Fruit fly (Drosophila melanogaster) whole organism, wandering third instar larva: ENCODE measurements around the gene Nph.

Source experiments
- Abd-B ChIP-seq: fragments of >200 bp; optimal IDR thresholded peaks from 2 replicates; lab custom pipeline; 2017; ENCODE audit warnings: missing biosample characterization, missing genetic modification characterization
- HLH106 ChIP-seq: fragments of 200-800 bp; optimal IDR thresholded peaks from 3 replicates; lab custom pipeline; 2019; ENCODE audit warnings: missing biosample characterization, mild to moderate bottlenecking, missing genetic modification characterization, moderate library complexity
- Hnf4 ChIP-seq: fragments of 200-800 bp; sonication (Bioruptor generic); optimal IDR thresholded peaks from 2 replicates; lab custom pipeline; 2016; ENCODE audit warnings: missing biosample characterization, mild to moderate bottlenecking, missing genetic modification characterization
- Hr78 ChIP-seq: fragments of >200 bp; optimal IDR thresholded peaks from 2 replicates; lab custom pipeline; 2017; ENCODE audit warnings: missing biosample characterization, missing genetic modification characterization
- Hr83 ChIP-seq: fragments of 200-300 bp; sonication (Bioruptor generic); optimal IDR thresholded peaks from 2 replicates; lab custom pipeline; 2016; ENCODE audit warnings: missing biosample characterization, mild to moderate bottlenecking, missing genetic modification characterization, moderate library complexity; ENCODE audit not compliant: poor library complexity, severe bottlenecking
- Mio ChIP-seq: sonication (Bioruptor generic); optimal IDR thresholded peaks from 2 replicates; lab custom pipeline; 2016; ENCODE audit warnings: missing biosample characterization, missing genetic modification characterization
- N ChIP-seq: fragments of >200 bp; optimal IDR thresholded peaks from 2 replicates; lab custom pipeline; 2018; ENCODE audit warnings: missing biosample characterization, missing external identifiers, missing genetic modification characterization
- OdsH ChIP-seq: fragments of 200-800 bp; sonication (Bioruptor generic); optimal IDR thresholded peaks from 2 replicates; lab custom pipeline; 2016; ENCODE audit warnings: missing biosample characterization, mild to moderate bottlenecking, missing genetic modification characterization
- Rel ChIP-seq, 2 experiments: fragments of 200-800 bp; sonication (Bioruptor generic) in 1 of 2; optimal IDR thresholded peaks; 2 replicates in 1 of 2; 3 replicates in 1 of 2; lab custom pipeline; 2016 to 2019; ENCODE audit warnings: mild to moderate bottlenecking in 2 of 2, missing biosample characterization in 2 of 2, missing genetic modification characterization in 2 of 2, moderate library complexity in 1 of 2
- Sp1 ChIP-seq: fragments of 200-800 bp; sonication (Bioruptor generic); optimal IDR thresholded peaks from 3 replicates; lab custom pipeline; 2019; ENCODE audit warnings: missing biosample characterization, mild to moderate bottlenecking, missing genetic modification characterization, moderate library complexity
- br ChIP-seq: fragments of 200-800 bp; sonication (Bioruptor generic); optimal IDR thresholded peaks from 2 replicates; lab custom pipeline; 2016; ENCODE audit warnings: missing biosample characterization, missing genetic modification characterization
- brk ChIP-seq: fragments of 200-800 bp; sonication (Bioruptor generic); optimal IDR thresholded peaks from 2 replicates; lab custom pipeline; 2016; ENCODE audit warnings: missing biosample characterization, mild to moderate bottlenecking, missing genetic modification characterization
- dsf ChIP-seq: sonication (Bioruptor generic); optimal IDR thresholded peaks from 2 replicates; lab custom pipeline; 2016; ENCODE audit warnings: missing biosample characterization, missing genetic modification characterization, borderline replicate concordance
- ey ChIP-seq: fragments of 200-800 bp; sonication (Bioruptor generic); optimal IDR thresholded peaks from 2 replicates; lab custom pipeline; 2016; ENCODE audit warnings: missing biosample characterization, missing genetic modification characterization
- fru ChIP-seq: fragments of 200-800 bp; sonication (Bioruptor generic); optimal IDR thresholded peaks from 3 replicates; lab custom pipeline; 2016; ENCODE audit warnings: missing biosample characterization, mild to moderate bottlenecking, missing genetic modification characterization
- jim ChIP-seq: fragments of 175-275, 200-325 bp; sonication (Bioruptor generic); optimal IDR thresholded peaks from 2 replicates; lab custom pipeline; 2016; ENCODE audit warnings: missing biosample characterization, mild to moderate bottlenecking, missing genetic modification characterization
- pan ChIP-seq: fragments of >200 bp; optimal IDR thresholded peaks from 2 replicates; lab custom pipeline; 2017
- rgr ChIP-seq: fragments of 200-800 bp; sonication (Bioruptor generic); optimal IDR thresholded peaks from 3 replicates; lab custom pipeline; 2016; ENCODE audit warnings: missing biosample characterization, mild to moderate bottlenecking, missing genetic modification characterization
- sv ChIP-seq: fragments of 200-800 bp; sonication (Bioruptor generic); optimal IDR thresholded peaks from 3 replicates; lab custom pipeline; 2016; ENCODE audit warnings: missing biosample characterization, missing genetic modification characterization
- woc ChIP-seq: sonication (Bioruptor generic); optimal IDR thresholded peaks from 2 replicates; lab custom pipeline; 2016; ENCODE audit warnings: missing biosample characterization, mild to moderate bottlenecking, missing genetic modification characterization

Gene Nph

dm6 chr3R:29969347-29969746 lies 35.3 kb downstream of the Nph start, which contains the start of gene TkR99D:
TSS of gene TkR99D (minus strand) at chr3R:29969447.
- no peak for TF ChIP-seq sv (GFP tag; lab: Kevin White, UChicago)
- TF ChIP-seq Mio (GFP tag; lab: Kevin White, UChicago), result no peak
- TF ChIP-seq ey (GFP tag; lab: Kevin White, UChicago), result no peak
- TF ChIP-seq N, result no peak
- TF ChIP-seq Hnf4 (GFP tag; lab: Kevin White, UChicago), result no peak
- TF ChIP-seq HLH106, result no peak
- TF ChIP-seq Abd-B, result no peak

DNA sequence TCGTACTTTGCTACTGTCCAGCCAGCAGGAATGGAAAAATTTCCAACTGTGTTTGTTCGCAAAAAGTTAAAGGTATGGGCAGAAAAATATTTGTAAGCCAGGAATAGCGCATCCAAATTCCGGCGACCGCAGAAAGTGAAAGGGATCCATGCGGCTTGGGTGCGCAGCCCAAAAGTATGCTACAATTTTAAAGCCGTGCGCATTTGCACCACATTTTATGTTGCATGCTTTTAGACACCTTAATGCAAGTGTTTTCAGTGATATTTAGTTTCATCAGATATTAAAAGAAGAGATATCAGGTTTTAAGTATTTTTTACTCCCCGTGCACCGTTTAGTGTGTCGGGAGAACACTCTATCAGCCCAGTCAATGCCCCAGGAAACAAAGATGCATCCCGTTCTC lies 41.6 kb downstream of the Nph start:
- TF ChIP-seq Hr83 (GFP tag; lab: Kevin White, UChicago) (no peak), dsf (GFP tag; lab: Kevin White, UChicago) (no peak)

dm6 chr3R:29959329-29959728 lies 45.3 kb downstream of the Nph start:
- TF ChIP-seq OdsH (GFP tag; lab: Kevin White, UChicago), result no peak
- no peak for TF ChIP-seq ey (GFP tag; lab: Kevin White, UChicago)
- no peak for TF ChIP-seq Hnf4 (GFP tag; lab: Kevin White, UChicago)
- TF ChIP-seq fru, result no peak
- no peak for TF ChIP-seq Rel (GFP tag; optimal IDR thresholded peaks at IDR 0.05; lab: Kevin White, UChicago)
- no peak for TF ChIP-seq Rel (tag; optimal IDR thresholded peaks at IDR 0.05; lab: Kevin White, UChicago)
- TF ChIP-seq Mio (GFP tag; lab: Kevin White, UChicago), result no peak
- TF ChIP-seq Hr83 (GFP tag; lab: Kevin White, UChicago), result no peak
- TF ChIP-seq Hr78, result no peak
- TF ChIP-seq Sp1 (GFP tag; lab: Kevin White, UChicago), result no peak
- TF ChIP-seq jim (GFP tag; lab: Kevin White, UChicago), result no peak
- TF ChIP-seq br, result no peak
- TF ChIP-seq woc (GFP tag; lab: Kevin White, UChicago), result no peak
- no peak for TF ChIP-seq brk (GFP tag; lab: Kevin White, UChicago)
- no peak for TF ChIP-seq pan (lab: Kevin White, UChicago)
- no peak for TF ChIP-seq rgr
- TF ChIP-seq, all 38 proteins: peak for 0
